Worm (Caenorhabditis elegans): Measurements from ENCODE around the gene C35B1.2.

DNA sequence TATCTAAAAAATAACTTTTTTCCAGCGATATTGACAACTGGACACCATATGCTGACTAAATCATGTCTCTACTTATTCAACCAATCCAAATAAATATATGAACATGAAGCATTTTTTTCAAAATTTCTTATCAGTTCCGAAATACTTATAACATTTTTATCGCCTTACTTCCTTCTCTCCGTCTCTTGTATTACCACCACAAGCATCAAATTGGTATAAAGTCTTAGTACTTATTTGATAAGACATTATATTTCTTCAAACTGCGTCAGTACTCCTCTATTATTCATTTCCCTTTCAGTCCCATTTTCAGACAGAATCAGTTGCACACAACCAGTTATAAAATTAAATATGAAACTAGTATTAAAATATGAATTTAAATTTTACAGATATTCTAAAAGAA lies 61.9 kb downstream of the C35B1.2 start:
- TF ChIP-seq mes-4 (tag; optimal IDR thresholded peaks at IDR 0.05) = no peak
- TF ChIP-seq ama-1 (optimal IDR thresholded peaks at IDR 0.05) = no peak
- TF ChIP-seq ama-1 (GFP tag; optimal IDR thresholded peaks at IDR 0.05) = no peak
- TF ChIP-seq F10E7.11 (tag; optimal IDR thresholded peaks at IDR 0.05) = no peak
- no peak for TF ChIP-seq snpc-4 (GFP tag; optimal IDR thresholded peaks at IDR 0.05)
- TF ChIP-seq snpc-4 (tag; optimal IDR thresholded peaks at IDR 0.05) = no peak
- no peak for TF ChIP-seq Y56A3A.18 (GFP tag; IDR thresholded peaks at IDR 0.05)
- TF ChIP-seq rcor-1 (GFP tag; IDR thresholded peaks at IDR 0.05) = no peak
- TF ChIP-seq ztf-26 (tag; optimal IDR thresholded peaks at IDR 0.05) = no peak
- TF ChIP-seq dpl-1 (GFP tag; optimal IDR thresholded peaks at IDR 0.05) = no peak
- no peak for TF ChIP-seq unc-62 (GFP tag; optimal IDR thresholded peaks at IDR 0.05)
- TF ChIP-seq nfya-1 (tag; optimal IDR thresholded peaks at IDR 0.05; ENCODE audit: borderline replicate concordance, insufficient read depth) = no peak

All from whole organism, young adult.